Fruit fly (Drosophila melanogaster) whole organism, embryonic: ENCODE measurements around the gene CG32246.

Experiments
- B-H2 ChIP-seq: fragments of 200-800 bp; sonication (Bioruptor generic); optimal IDR thresholded peaks from 2 replicates; lab custom pipeline; 2018; ENCODE audit warnings: missing biosample characterization, mild to moderate bottlenecking, missing genetic modification characterization
- CG10431 ChIP-seq: fragments of 200-800 bp; sonication (Bioruptor generic); optimal IDR thresholded peaks from 3 replicates; lab custom pipeline; 2018; ENCODE audit warnings: missing biosample characterization, mild to moderate bottlenecking, missing genetic modification characterization
- CG12236 ChIP-seq: fragments of 200-800 bp; sonication (Bioruptor generic); optimal IDR thresholded peaks from 2 replicates; lab custom pipeline; 2016; ENCODE audit warnings: missing biosample characterization, missing genetic modification characterization
- CG12942 ChIP-seq: fragments of 200-800 bp; sonication (Bioruptor generic); optimal IDR thresholded peaks from 3 replicates; lab custom pipeline; 2016; ENCODE audit warnings: missing biosample characterization, missing genetic modification characterization
- CG14441 ChIP-seq: fragments of 200-800 bp; sonication (Bioruptor generic); IDR thresholded peaks from 2 replicates; pipeline ENCODE4 v1.3.6; 2022; ENCODE audit warnings: missing biosample characterization, missing genetic modification characterization
- CG15073 ChIP-seq: fragments of 200-800 bp; sonication (Bioruptor generic); optimal IDR thresholded peaks from 2 replicates; lab custom pipeline; 2016; ENCODE audit warnings: missing biosample characterization, missing genetic modification characterization
- CG16813 ChIP-seq: fragments of 200-800 bp; sonication (Bioruptor generic); IDR thresholded peaks from 3 replicates; pipeline ENCODE4 v1.3.6; 2022; ENCODE audit warnings: missing biosample characterization, missing genetic modification characterization; ENCODE audit not compliant: partially characterized antibody
- CG17186 ChIP-seq: fragments of 200-800 bp; sonication (Bioruptor generic); optimal IDR thresholded peaks from 3 replicates; lab custom pipeline; 2017; ENCODE audit warnings: missing biosample characterization, missing genetic modification reagents, missing genetic modification characterization
- CG1832 ChIP-seq: fragments of 200-800 bp; sonication (Bioruptor generic); optimal IDR thresholded peaks from 2 replicates; lab custom pipeline; 2017; ENCODE audit warnings: missing biosample characterization, mild to moderate bottlenecking, missing genetic modification characterization, inconsistent platforms
- CG18599 ChIP-seq: fragments of 200-800 bp; sonication (Bioruptor generic); optimal IDR thresholded peaks from 3 replicates; lab custom pipeline; 2017; ENCODE audit warnings: missing biosample characterization, missing genetic modification characterization, mild to moderate bottlenecking, moderate library complexity, missing genetic modification reagents
- CG18619 ChIP-seq: fragments of 200-800 bp; sonication (Bioruptor generic); optimal IDR thresholded peaks from 3 replicates; lab custom pipeline; 2017; ENCODE audit warnings: missing biosample characterization, mild to moderate bottlenecking, missing genetic modification characterization
- CG31224 ChIP-seq: fragments of 200-800 bp; sonication (Bioruptor generic); IDR thresholded peaks from 2 replicates; pipeline ENCODE4 v1.3.6; 2022; ENCODE audit warnings: missing biosample characterization, missing genetic modification characterization
- CG42726 ChIP-seq: fragments of 200-800 bp; sonication (Bioruptor generic); IDR thresholded peaks from 2 replicates; pipeline ENCODE4 v1.3.6; 2022; ENCODE audit warnings: missing biosample characterization, missing genetic modification characterization; ENCODE audit not compliant: partially characterized antibody
- CG4617 ChIP-seq: fragments of 200-800 bp; sonication (Bioruptor generic); optimal IDR thresholded peaks from 3 replicates; lab custom pipeline; 2016; ENCODE audit warnings: missing biosample characterization, missing genetic modification characterization, borderline replicate concordance
- CG6272 ChIP-seq: fragments of 200-800 bp; sonication (Bioruptor generic); IDR thresholded peaks from 2 replicates; pipeline ENCODE4 v1.3.6; 2022; ENCODE audit warnings: missing biosample characterization, missing genetic modification characterization
- CG6654 ChIP-seq: fragments of 200-800 bp; sonication (Bioruptor generic); optimal IDR thresholded peaks from 2 replicates; lab custom pipeline; 2017; ENCODE audit warnings: missing biosample characterization, mild to moderate bottlenecking, missing genetic modification characterization
- CG7271 ChIP-seq: fragments of 200-800 bp; sonication (Bioruptor generic); optimal IDR thresholded peaks from 2 replicates; lab custom pipeline; 2018; ENCODE audit warnings: missing biosample characterization, mild to moderate bottlenecking, missing genetic modification characterization, moderate library complexity
- CG7745 ChIP-seq: fragments of 200-800 bp; sonication (Bioruptor generic); optimal IDR thresholded peaks from 2 replicates; lab custom pipeline; 2018; ENCODE audit warnings: missing biosample characterization, mild to moderate bottlenecking, missing genetic modification characterization, moderate library complexity
- CG7928 ChIP-seq: fragments of 200-800 bp; sonication (Bioruptor generic); optimal IDR thresholded peaks from 2 replicates; lab custom pipeline; 2017; ENCODE audit warnings: missing biosample characterization, mild to moderate bottlenecking, missing genetic modification characterization
- CG8765 ChIP-seq: fragments of 200-800 bp; sonication (Bioruptor generic); IDR thresholded peaks from 2 replicates; pipeline ENCODE4 v1.3.6; 2022; ENCODE audit warnings: missing biosample characterization, missing genetic modification characterization
- CHES-1-like ChIP-seq: fragments of 200-800 bp; sonication (Bioruptor generic); optimal IDR thresholded peaks from 2 replicates; lab custom pipeline; 2016; ENCODE audit warnings: missing biosample characterization, missing genetic modification characterization
- CrebB ChIP-seq: fragments of 200-800 bp; sonication (Bioruptor generic); optimal IDR thresholded peaks from 3 replicates; lab custom pipeline; 2018; ENCODE audit warnings: missing biosample characterization, mild to moderate bottlenecking, missing genetic modification characterization
- Dek ChIP-seq: fragments of 200-800 bp; sonication (Bioruptor generic); optimal IDR thresholded peaks from 3 replicates; lab custom pipeline; 2019; ENCODE audit warnings: missing biosample characterization, mild to moderate bottlenecking, missing genetic modification characterization, moderate library complexity
- Dref ChIP-seq: fragments of 200-800 bp; sonication (Bioruptor generic); IDR thresholded peaks from 2 replicates; pipeline ENCODE4 v1.3.6; 2022; ENCODE audit warnings: missing biosample characterization, missing genetic modification characterization
- Gug ChIP-seq: fragments of 200-800 bp; sonication (Bioruptor generic); IDR thresholded peaks from 4 replicates; pipeline ENCODE4 v1.3.6; 2022; ENCODE audit warnings: missing biosample characterization, missing genetic modification characterization
- H15 ChIP-seq: fragments of 200-800 bp; sonication (Bioruptor generic); IDR thresholded peaks from 3 replicates; pipeline ENCODE4 v1.3.6; 2022; ENCODE audit warnings: missing biosample characterization, missing genetic modification characterization
- HHEX ChIP-seq: fragments of 200-800 bp; sonication (Bioruptor generic); optimal IDR thresholded peaks from 3 replicates; lab custom pipeline; 2017; ENCODE audit warnings: missing biosample characterization, mild to moderate bottlenecking, missing genetic modification characterization, missing genetic modification reagents
- HLH3B ChIP-seq: fragments of 200-800 bp; sonication (Bioruptor generic); IDR thresholded peaks from 2 replicates; pipeline ENCODE4 v1.3.6; 2022; ENCODE audit warnings: missing biosample characterization, missing genetic modification characterization
- Hr51 ChIP-seq, 2 experiments: fragments of 200-800 bp; sonication (Bioruptor generic); optimal IDR thresholded peaks; 2 replicates in 1 of 2; 3 replicates in 1 of 2; lab custom pipeline; 2016 to 2018; ENCODE audit warnings: missing biosample characterization in 2 of 2, missing genetic modification characterization in 2 of 2, mild to moderate bottlenecking in 1 of 2, moderate library complexity in 1 of 2
- Lim3 ChIP-seq: fragments of 200-800 bp; sonication (Bioruptor generic); IDR thresholded peaks from 2 replicates; pipeline ENCODE4 v1.3.6; 2022; ENCODE audit warnings: missing biosample characterization, missing genetic modification characterization
- MESR4 ChIP-seq: fragments of 200-800 bp; sonication (Bioruptor generic); optimal IDR thresholded peaks from 2 replicates; lab custom pipeline; 2018; ENCODE audit warnings: missing biosample characterization, mild to moderate bottlenecking, missing genetic modification characterization, moderate library complexity
- NC2α ChIP-seq: fragments of 200-800 bp; sonication (Bioruptor generic); optimal IDR thresholded peaks from 2 replicates; lab custom pipeline; 2016; ENCODE audit warnings: missing biosample characterization, missing genetic modification characterization
- Opbp ChIP-seq: fragments of 200-800 bp; sonication (Bioruptor generic); IDR thresholded peaks from 3 replicates; pipeline ENCODE4 v1.3.6; 2022; ENCODE audit warnings: missing biosample characterization, missing genetic modification characterization; ENCODE audit not compliant: partially characterized antibody
- Sox102F ChIP-seq: fragments of 200-800 bp; sonication (Bioruptor generic); optimal IDR thresholded peaks from 2 replicates; lab custom pipeline; 2018; ENCODE audit warnings: missing biosample characterization, mild to moderate bottlenecking, missing genetic modification characterization, moderate library complexity
- ara ChIP-seq: fragments of 200-800 bp; sonication (Bioruptor generic); IDR thresholded peaks from 2 replicates; pipeline ENCODE4 v1.3.6; 2022; ENCODE audit warnings: missing biosample characterization, missing genetic modification characterization
- ase ChIP-seq: fragments of 200-800 bp; sonication (Bioruptor generic); IDR thresholded peaks from 3 replicates; pipeline ENCODE4 v1.3.6; 2022; ENCODE audit warnings: missing biosample characterization, missing genetic modification characterization
- ato ChIP-seq: fragments of 200-800 bp; sonication (Bioruptor generic); IDR thresholded peaks from 2 replicates; pipeline ENCODE4 v1.3.6; 2022; ENCODE audit warnings: missing biosample characterization, missing genetic modification characterization; ENCODE audit not compliant: partially characterized antibody
- bowl ChIP-seq: fragments of 200-800 bp; sonication (Bioruptor generic); IDR thresholded peaks from 2 replicates; pipeline ENCODE4 v1.3.6; 2022; ENCODE audit warnings: missing biosample characterization, missing genetic modification characterization
- chif ChIP-seq, 2 experiments: fragments of 200-800 bp; sonication (Bioruptor generic); optimal IDR thresholded peaks; 3 replicates each; lab custom pipeline; 2016; ENCODE audit warnings: missing biosample characterization in 2 of 2, missing genetic modification characterization in 2 of 2
- cwo ChIP-seq: fragments of 200-800 bp; sonication (Bioruptor generic); optimal IDR thresholded peaks from 3 replicates; lab custom pipeline; 2017; ENCODE audit warnings: missing biosample characterization, missing genetic modification characterization, mild to moderate bottlenecking, moderate library complexity, missing genetic modification reagents
- emc ChIP-seq: fragments of 200-800 bp; sonication (Bioruptor generic); optimal IDR thresholded peaks from 2 replicates; lab custom pipeline; 2016; ENCODE audit warnings: missing biosample characterization, missing genetic modification characterization
- prd ChIP-seq, 3 experiments: fragments of >200 bp in 2 of 3; fragments of 200-800 bp in 1 of 3; sonication (Bioruptor generic) in 1 of 3; optimal IDR thresholded peaks in 2 of 3; IDR thresholded peaks in 1 of 3; 2 replicates in 2 of 3; 3 replicates in 1 of 3; pipeline versions ENCODE4 v1.3.6 to Lab custom; 2017 to 2022; ENCODE audit warnings: missing biosample characterization in 1 of 3, missing genetic modification characterization in 1 of 3
- pzg ChIP-seq: fragments of 200-800 bp; sonication (Bioruptor generic); optimal IDR thresholded peaks from 3 replicates; lab custom pipeline; 2018; ENCODE audit warnings: missing biosample characterization, mild to moderate bottlenecking, missing genetic modification characterization, moderate library complexity
- seq ChIP-seq: fragments of 200-800 bp; sonication (Bioruptor generic); IDR thresholded peaks from 2 replicates; pipeline ENCODE4 v1.3.6; 2022; ENCODE audit warnings: missing biosample characterization, missing genetic modification characterization
- slbo ChIP-seq: fragments of 200-800 bp; sonication (Bioruptor generic); IDR thresholded peaks from 2 replicates; pipeline ENCODE4 v1.3.6; 2022; ENCODE audit warnings: missing biosample characterization, missing genetic modification characterization
- sna ChIP-seq: fragments of 200-800 bp; sonication (Bioruptor generic); IDR thresholded peaks from 2 replicates; pipeline ENCODE4 v1.3.6; 2022; ENCODE audit warnings: missing biosample characterization, missing genetic modification characterization; ENCODE audit not compliant: partially characterized antibody
- ssp ChIP-seq: fragments of 200-800 bp; sonication (Bioruptor generic); IDR thresholded peaks from 2 replicates; pipeline ENCODE4 v1.3.6; 2022; ENCODE audit warnings: missing biosample characterization, missing genetic modification characterization
- tio ChIP-seq: fragments of 200-800 bp; sonication (Bioruptor generic); optimal IDR thresholded peaks from 2 replicates; lab custom pipeline; 2017; ENCODE audit warnings: missing biosample characterization, missing genetic modification characterization, inconsistent platforms
- twi ChIP-seq: fragments of 200-800 bp; optimal IDR thresholded peaks from 2 replicates; lab custom pipeline; 2019; ENCODE audit warnings: missing biosample characterization, mild to moderate bottlenecking, missing genetic modification characterization, moderate library complexity
- unc-4 ChIP-seq: fragments of 200-800 bp; sonication (Bioruptor generic); IDR thresholded peaks from 2 replicates; pipeline ENCODE4 v1.3.6; 2022; ENCODE audit warnings: missing biosample characterization, missing genetic modification characterization; ENCODE audit not compliant: partially characterized antibody

The CG32246 gene

DNA sequence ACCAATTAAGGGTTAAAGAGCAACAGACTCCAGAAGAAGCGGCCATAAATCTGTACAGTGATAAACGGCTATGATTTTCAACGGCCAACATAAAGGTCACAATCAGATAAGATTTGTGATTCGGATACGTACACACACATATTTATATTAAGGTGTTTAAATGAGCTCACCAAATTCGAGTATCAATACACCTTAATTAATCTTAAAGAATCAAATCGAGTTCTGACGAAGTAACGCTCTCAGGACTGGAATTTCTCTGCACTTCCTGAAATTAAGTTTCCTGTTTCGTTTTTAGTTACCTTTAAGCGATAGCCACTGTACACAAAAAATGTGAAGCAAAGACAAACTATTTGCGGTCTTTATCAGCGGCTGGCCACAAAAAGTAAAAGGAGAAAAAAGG lies 2.9 kb downstream of the CG32246 start (continued):
- no peak for TF ChIP-seq CG12236 (GFP tag; lab: Kevin White, UChicago)
- no peak for TF ChIP-seq bowl (GFP tag; lab: Robert Waterston, UW)
- no peak for TF ChIP-seq CG6654 (GFP tag; lab: Kevin White, UChicago)
- no peak for TF ChIP-seq NC2α
- no peak for TF ChIP-seq CG31224
- TF ChIP-seq CG15073 = no peak
- TF ChIP-seq CG6272 (GFP tag; lab: Robert Waterston, UW) = no peak
- no peak for TF ChIP-seq prd (optimal IDR thresholded peaks at IDR 0.05; lab: Kevin White, UChicago)
- 0 out of 3 replicates have a peak, but pooled peaks have one; percentile 5 for TF ChIP-seq prd (GFP tag; IDR thresholded peaks at IDR 0.05; lab: Robert Waterston, UW)
- TF ChIP-seq CG8765 (GFP tag; lab: Robert Waterston, UW) = no peak
- no peak for TF ChIP-seq CrebB
- no peak for TF ChIP-seq CG18619 (GFP tag; lab: Kevin White, UChicago)
- no peak for TF ChIP-seq slbo (GFP tag; lab: Robert Waterston, UW)
- TF ChIP-seq CG7745 (tag; lab: Kevin White, UChicago) = no peak
- no peak for TF ChIP-seq HHEX
- TF ChIP-seq ssp (GFP tag; lab: Robert Waterston, UW) = no peak
- no peak for TF ChIP-seq sna (GFP tag; lab: Robert Waterston, UW)
- TF ChIP-seq CG14441 (GFP tag; lab: Robert Waterston, UW) = no peak
- no peak for TF ChIP-seq CG18599
- no peak for TF ChIP-seq pzg (GFP tag; lab: Kevin White, UChicago)
- TF ChIP-seq Opbp (GFP tag; lab: Robert Waterston, UW) = no peak
- no peak for TF ChIP-seq CG7928 (GFP tag; lab: Kevin White, UChicago)
- TF ChIP-seq H15 (GFP tag; lab: Robert Waterston, UW) = no peak
- TF ChIP-seq twi (tag; lab: Kevin White, UChicago) = no peak
- TF ChIP-seq emc = no peak
- TF ChIP-seq Dref (GFP tag; lab: Robert Waterston, UW) = no peak
- TF ChIP-seq seq = no peak
- no peak for TF ChIP-seq CG10431 (GFP tag; lab: Kevin White, UChicago)
- TF ChIP-seq Dek (tag; lab: Kevin White, UChicago) = no peak
- TF ChIP-seq CG12942 (GFP tag; lab: Kevin White, UChicago) = no peak
- TF ChIP-seq MESR4 = no peak
- no peak for TF ChIP-seq HLH3B (GFP tag; lab: Robert Waterston, UW)
- TF ChIP-seq CG17186 (GFP tag; lab: Kevin White, UChicago) = no peak
- no peak for TF ChIP-seq CG7271 (tag; lab: Kevin White, UChicago)
- TF ChIP-seq CG42726 (GFP tag; lab: Robert Waterston, UW) = no peak
- TF ChIP-seq B-H2 (GFP tag; lab: Kevin White, UChicago) = no peak
- TF ChIP-seq CHES-1-like = no peak
- TF ChIP-seq ase = no peak
- TF ChIP-seq CG4617 (GFP tag; lab: Kevin White, UChicago) = no peak
- TF ChIP-seq Sox102F (GFP tag; lab: Kevin White, UChicago) = peak; percentile 40
- no peak for TF ChIP-seq unc-4 (GFP tag; lab: Robert Waterston, UW)
- TF ChIP-seq ara (GFP tag; lab: Robert Waterston, UW) = no peak
- no peak for TF ChIP-seq Lim3 (GFP tag; lab: Robert Waterston, UW)
- no peak for TF ChIP-seq ato
- no peak for TF ChIP-seq CG1832 (GFP tag; lab: Kevin White, UChicago)
- TF ChIP-seq tio = no peak
- peak in 1 of 2 experiments; percentile 6 for TF ChIP-seq Hr51 (GFP tag; optimal IDR thresholded peaks at IDR 0.05; lab: Kevin White, UChicago)
- TF ChIP-seq cwo (GFP tag; lab: Kevin White, UChicago) = no peak
- no peak for TF ChIP-seq CG16813
- TF ChIP-seq Gug = peak; percentile 4; the same call in 1 of the 4 replicates
- TF ChIP-seq chif (GFP tag; optimal IDR thresholded peaks at IDR 0.05; lab: Kevin White, UChicago) = peak; percentile 7 to 19
